Worm (Caenorhabditis elegans): Measurements from ENCODE around the gene mdmh-35.

DNA sequence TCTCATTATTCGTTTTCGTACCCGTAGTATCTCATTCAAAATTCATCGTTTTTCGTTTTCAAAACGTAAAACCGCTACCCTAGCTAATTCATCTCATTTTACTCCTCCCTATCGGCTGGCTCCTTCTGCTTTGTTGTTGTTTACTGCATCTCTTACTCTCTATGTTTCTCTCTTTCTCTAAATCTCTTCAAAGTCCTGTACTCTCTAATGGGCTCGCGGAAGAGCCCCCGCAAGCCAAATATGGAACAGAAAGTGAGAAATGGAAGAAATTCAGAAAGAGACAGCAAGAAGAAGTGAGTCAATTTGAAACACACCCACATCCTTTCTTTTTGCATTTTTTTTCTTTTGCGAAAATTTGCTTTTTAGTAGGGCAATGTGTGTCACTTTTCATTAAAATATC is 16.9 kb downstream of the mdmh-35 start:
- TF ChIP-seq ama-1 (optimal IDR thresholded peaks at IDR 0.05): no peak
- TF ChIP-seq flt-1 (GFP tag; IDR thresholded peaks at IDR 0.05): no peak
- TF ChIP-seq tbx-11 (GFP tag; IDR thresholded peaks at IDR 0.05): no peak
- TF ChIP-seq sea-1 (GFP tag; conservative IDR thresholded peaks at IDR 0.05): no peak
- TF ChIP-seq B0310.2 (tag; optimal IDR thresholded peaks at IDR 0.05): no peak
- TF ChIP-seq tbx-37 (GFP tag; conservative IDR thresholded peaks at IDR 0.05): no peak
- TF ChIP-seq ceh-13 (GFP tag; optimal IDR thresholded peaks at IDR 0.05): no peak
- no peak for TF ChIP-seq F13C5.2 (tag; optimal IDR thresholded peaks at IDR 0.05)
- no peak for TF ChIP-seq aly-1 (tag; optimal IDR thresholded peaks at IDR 0.05)
- TF ChIP-seq pes-1 (GFP tag; IDR thresholded peaks at IDR 0.05): no peak

Measured in whole organism, early embryonic.